Worm (Caenorhabditis elegans) whole organism, L2 larva: Measurements from ENCODE around the gene nhx-1.

Source experiments
- C34F6.9 ChIP-seq: fragments of 150-350 bp; optimal IDR thresholded peaks from 2 replicates; lab custom pipeline; 2014; ENCODE audit warnings: missing biosample characterization, missing genetic modification characterization
- F13H6.1 ChIP-seq: sonication (generic microtip); optimal IDR thresholded peaks from 2 replicates; lab custom pipeline; 2016; ENCODE audit warnings: missing genetic modification characterization, missing compliant biosample characterization
- R02D3.7 ChIP-seq: fragments of 150-350 bp; optimal IDR thresholded peaks from 2 replicates; lab custom pipeline; 2014; ENCODE audit warnings: missing biosample characterization, missing genetic modification characterization
- ZK546.5 ChIP-seq: sonication (generic microtip); optimal IDR thresholded peaks from 2 replicates; lab custom pipeline; 2017; ENCODE audit warnings: missing biosample characterization, missing genetic modification characterization
- alr-1 ChIP-seq: fragments of 150-350 bp; optimal IDR thresholded peaks from 2 replicates; lab custom pipeline; 2014; ENCODE audit warnings: missing biosample characterization, missing genetic modification characterization
- aly-2 ChIP-seq: fragments of 150-350 bp; optimal IDR thresholded peaks from 2 replicates; lab custom pipeline; 2014; ENCODE audit warnings: missing biosample characterization, missing genetic modification characterization
- ceh-16 ChIP-seq: fragments of 150-350 bp; optimal IDR thresholded peaks from 2 replicates; lab custom pipeline; 2014; ENCODE audit warnings: missing biosample characterization, missing genetic modification characterization
- ceh-82 ChIP-seq: fragments of 150-350 bp; optimal IDR thresholded peaks from 2 replicates; lab custom pipeline; 2014; ENCODE audit warnings: missing biosample characterization, missing genetic modification characterization
- crh-2 ChIP-seq: sonication (generic microtip); optimal IDR thresholded peaks from 2 replicates; lab custom pipeline; 2017; ENCODE audit warnings: missing biosample characterization, missing genetic modification characterization
- dmd-4 ChIP-seq: sonication (generic microtip); optimal IDR thresholded peaks from 2 replicates; lab custom pipeline; 2017; ENCODE audit warnings: missing biosample characterization, missing genetic modification characterization
- egl-27 ChIP-seq: sonication (generic microtip); optimal IDR thresholded peaks from 3 replicates; lab custom pipeline; 2017; ENCODE audit warnings: missing biosample characterization, missing genetic modification reagents, missing genetic modification characterization
- elt-1 ChIP-seq: fragments of 150-350 bp; optimal IDR thresholded peaks from 2 replicates; lab custom pipeline; 2014; ENCODE audit warnings: missing biosample characterization, missing genetic modification characterization
- elt-3 ChIP-seq: sonication (generic microtip); optimal IDR thresholded peaks from 2 replicates; lab custom pipeline; 2017; ENCODE audit warnings: missing biosample characterization, missing genetic modification characterization
- fos-1 ChIP-seq: fragments of 150-350 bp; optimal IDR thresholded peaks from 2 replicates; lab custom pipeline; 2014; ENCODE audit warnings: missing biosample characterization, missing genetic modification characterization
- gmeb-1 ChIP-seq: fragments of 150-350 bp; optimal IDR thresholded peaks from 2 replicates; lab custom pipeline; 2014; ENCODE audit warnings: missing biosample characterization, missing genetic modification characterization
- lin-11 ChIP-seq: fragments of 150-350 bp; sonication (generic microtip); optimal IDR thresholded peaks from 2 replicates; lab custom pipeline; 2014; ENCODE audit warnings: missing biosample characterization, missing genetic modification characterization, inconsistent platforms, mixed read lengths
- lin-13 ChIP-seq: fragments of 150-350 bp; optimal IDR thresholded peaks from 2 replicates; lab custom pipeline; 2014; ENCODE audit warnings: missing biosample characterization, missing genetic modification reagents, missing genetic modification characterization
- lin-39 ChIP-seq: fragments of 150-350 bp; optimal IDR thresholded peaks from 2 replicates; lab custom pipeline; 2014; ENCODE audit warnings: missing biosample characterization, missing genetic modification reagents, missing genetic modification characterization
- lsy-2 ChIP-seq, 2 experiments: fragments of 150-350 bp in 1 of 2; sonication (generic microtip) in 1 of 2; optimal IDR thresholded peaks; 2 replicates each; lab custom pipeline; 2014 to 2017; ENCODE audit warnings: missing biosample characterization in 2 of 2, missing genetic modification characterization in 2 of 2
- mab-5 ChIP-seq: fragments of 150-350 bp; optimal IDR thresholded peaks from 2 replicates; lab custom pipeline; 2014; ENCODE audit warnings: missing biosample characterization, missing genetic modification characterization
- mbf-1 ChIP-seq: sonication (generic microtip); optimal IDR thresholded peaks from 2 replicates; lab custom pipeline; 2017; ENCODE audit warnings: missing biosample characterization, missing genetic modification characterization
- mdl-1 ChIP-seq, 2 experiments: fragments of 150-350 bp in 1 of 2; sonication (generic microtip) in 1 of 2; optimal IDR thresholded peaks; 2 replicates each; lab custom pipeline; 2017; ENCODE audit warnings: missing biosample characterization in 2 of 2, missing genetic modification characterization in 2 of 2
- nhr-11 ChIP-seq: fragments of 150-350 bp; optimal IDR thresholded peaks from 2 replicates; lab custom pipeline; 2014; ENCODE audit warnings: missing biosample characterization, missing genetic modification characterization
- nhr-12 ChIP-seq: fragments of 150-350 bp; optimal IDR thresholded peaks from 2 replicates; lab custom pipeline; 2014; ENCODE audit warnings: missing biosample characterization, missing genetic modification characterization
- nhr-129 ChIP-seq: fragments of 150-350 bp; optimal IDR thresholded peaks from 2 replicates; lab custom pipeline; 2014; ENCODE audit warnings: missing biosample characterization, missing genetic modification characterization
- nhr-23 ChIP-seq: fragments of 150-350 bp; optimal IDR thresholded peaks from 2 replicates; lab custom pipeline; 2014; ENCODE audit warnings: missing biosample characterization, missing genetic modification reagents, missing genetic modification characterization
- nhr-237 ChIP-seq: fragments of 150-350 bp; optimal IDR thresholded peaks from 2 replicates; lab custom pipeline; 2014; ENCODE audit warnings: missing biosample characterization, missing genetic modification characterization
- nhr-6 ChIP-seq: fragments of 150-350 bp; optimal IDR thresholded peaks from 2 replicates; lab custom pipeline; 2014; ENCODE audit warnings: missing biosample characterization, missing genetic modification characterization
- peb-1 ChIP-seq: fragments of 150-350 bp; optimal IDR thresholded peaks from 2 replicates; lab custom pipeline; 2014; ENCODE audit warnings: missing biosample characterization, missing genetic modification characterization
- sem-4 ChIP-seq: fragments of 150-350 bp; optimal IDR thresholded peaks from 2 replicates; lab custom pipeline; 2014; ENCODE audit warnings: missing biosample characterization, missing genetic modification reagents, missing genetic modification characterization
- skn-1 ChIP-seq: sonication (generic microtip); optimal IDR thresholded peaks from 2 replicates; lab custom pipeline; 2017; ENCODE audit warnings: missing biosample characterization, missing genetic modification characterization
- sma-3 ChIP-seq: sonication (generic microtip); optimal IDR thresholded peaks from 2 replicates; lab custom pipeline; 2016; ENCODE audit warnings: missing genetic modification reagents, missing genetic modification characterization, missing compliant biosample characterization
- sma-9 ChIP-seq, 2 experiments: fragments of 150-350 bp in 1 of 2; sonication (generic microtip) in 1 of 2; optimal IDR thresholded peaks; 2 replicates each; lab custom pipeline; 2014 to 2016; ENCODE audit warnings: missing genetic modification characterization in 2 of 2, mild to moderate bottlenecking in 1 of 2, missing biosample characterization in 1 of 2, missing compliant biosample characterization in 1 of 2, missing genetic modification reagents in 1 of 2, moderate library complexity in 1 of 2
- snpc-4 ChIP-seq: fragments of 150-350 bp; optimal IDR thresholded peaks from 2 replicates; lab custom pipeline; 2014; ENCODE audit warnings: missing biosample characterization, missing genetic modification characterization
- unc-39 ChIP-seq: fragments of 150-350 bp; optimal IDR thresholded peaks from 2 replicates; lab custom pipeline; 2014; ENCODE audit warnings: missing biosample characterization, missing genetic modification characterization
- zag-1 ChIP-seq: fragments of 150-350 bp; optimal IDR thresholded peaks from 2 replicates; lab custom pipeline; 2014; ENCODE audit warnings: missing biosample characterization, missing genetic modification characterization
- ztf-11 ChIP-seq: sonication (generic microtip); optimal IDR thresholded peaks from 2 replicates; lab custom pipeline; 2017; ENCODE audit warnings: missing biosample characterization, missing genetic modification characterization
- ztf-4 ChIP-seq: fragments of 150-350 bp; optimal IDR thresholded peaks from 2 replicates; lab custom pipeline; 2014; ENCODE audit warnings: missing biosample characterization, missing genetic modification characterization

Gene nhx-1

DNA sequence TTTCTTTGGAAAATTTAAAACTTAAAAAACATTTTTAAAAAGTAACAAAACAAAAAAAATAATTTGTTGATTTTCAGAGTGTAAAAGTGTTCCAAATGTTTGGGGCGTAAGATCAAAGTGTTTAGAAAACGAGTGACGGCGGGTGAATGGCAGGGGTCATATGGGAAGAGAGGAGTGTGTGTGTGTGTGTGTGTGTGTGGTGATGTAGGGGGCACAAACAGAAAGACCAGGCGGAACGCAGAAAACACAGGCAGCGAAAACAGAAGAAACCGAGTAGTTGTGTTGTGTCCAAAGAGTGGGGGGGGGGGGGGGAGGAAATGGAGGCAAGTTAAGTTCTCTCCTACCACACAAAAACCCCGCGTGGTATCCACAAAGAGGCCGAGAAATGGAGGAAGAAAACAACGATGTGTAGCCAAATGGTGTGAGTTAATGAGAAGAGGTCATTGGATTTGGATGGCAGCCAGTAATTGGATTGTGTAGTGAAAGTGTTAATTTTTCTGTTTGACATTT, 23.3 kb downstream of the nhx-1 start, which contains the start of gene B0395.3 (continued):
- TF ChIP-seq C34F6.9 (tag; lab: Kevin White, UChicago): peak; percentile 25
- peak in 1 of 2 experiments; percentile 28 for TF ChIP-seq lsy-2 (tag; optimal IDR thresholded peaks at IDR 0.05; lab: Kevin White, UChicago)
- TF ChIP-seq R02D3.7 (tag; lab: Kevin White, UChicago): no peak
- no peak for TF ChIP-seq mdl-1 (tag; optimal IDR thresholded peaks at IDR 0.05; lab: Kevin White, UChicago)
- TF ChIP-seq aly-2 (tag; lab: Kevin White, UChicago): no peak
- peak; percentile 66 for TF ChIP-seq nhr-129 (tag; lab: Kevin White, UChicago)
- TF ChIP-seq lin-11 (tag; lab: Kevin White, UChicago): peak; percentile 13
- TF ChIP-seq peb-1: no peak
- TF ChIP-seq egl-27 (tag; lab: Kevin White, UChicago): peak; percentile 0
- TF ChIP-seq elt-1 (tag; lab: Kevin White, UChicago): no peak
- TF ChIP-seq lin-13 (GFP tag; lab: Kevin White, UChicago): no peak
- no peak for TF ChIP-seq ceh-82 (tag; lab: Kevin White, UChicago)
- no peak for TF ChIP-seq lin-39 (tag; lab: Kevin White, UChicago)
- no peak for TF ChIP-seq nhr-12 (tag; lab: Kevin White, UChicago)
- no peak for TF ChIP-seq ZK546.5 (tag; lab: Kevin White, UChicago)
- TF ChIP-seq nhr-237: no peak
- TF ChIP-seq ztf-11 (tag; lab: Kevin White, UChicago): no peak
- peak; percentile 62 for TF ChIP-seq F13H6.1 (tag; lab: Kevin White, UChicago)
- TF ChIP-seq sem-4: no peak
- TF ChIP-seq ceh-16 (tag; lab: Kevin White, UChicago): no peak

DNA sequence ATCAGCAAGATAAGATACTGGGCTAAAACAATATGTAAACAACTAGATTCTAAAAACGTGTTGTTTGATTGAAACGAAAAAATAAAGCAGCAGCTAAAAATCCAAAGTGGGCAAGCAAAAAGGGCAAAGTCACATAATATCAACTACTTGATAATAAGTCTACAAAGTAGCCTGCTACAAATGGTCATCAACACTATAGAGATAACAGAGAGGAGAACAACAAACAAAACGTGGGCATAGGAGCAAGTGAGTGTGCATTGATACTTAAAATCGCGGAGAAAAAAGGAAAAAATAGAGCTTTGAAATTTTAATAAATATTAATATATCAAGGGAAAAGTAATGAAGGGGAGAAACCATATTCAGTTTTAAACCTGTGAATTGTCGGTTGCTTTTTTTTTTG, 24.9 kb downstream of the nhx-1 start:
- no peak for TF ChIP-seq mbf-1 (tag; lab: Kevin White, UChicago)
- TF ChIP-seq nhr-237: no peak
- TF ChIP-seq elt-1 (tag; lab: Kevin White, UChicago): no peak
- no peak for TF ChIP-seq snpc-4 (tag; lab: Kevin White, UChicago)
- no peak for TF ChIP-seq unc-39 (tag; lab: Kevin White, UChicago)
- TF ChIP-seq gmeb-1 (tag; lab: Kevin White, UChicago): no peak
- no peak for TF ChIP-seq skn-1
- no peak for TF ChIP-seq nhr-23 (tag; lab: Kevin White, UChicago)
- TF ChIP-seq mab-5: no peak
- TF ChIP-seq ztf-11 (tag; lab: Kevin White, UChicago): no peak
- no peak for TF ChIP-seq sem-4
- no peak for TF ChIP-seq elt-3
- TF ChIP-seq peb-1: no peak

DNA sequence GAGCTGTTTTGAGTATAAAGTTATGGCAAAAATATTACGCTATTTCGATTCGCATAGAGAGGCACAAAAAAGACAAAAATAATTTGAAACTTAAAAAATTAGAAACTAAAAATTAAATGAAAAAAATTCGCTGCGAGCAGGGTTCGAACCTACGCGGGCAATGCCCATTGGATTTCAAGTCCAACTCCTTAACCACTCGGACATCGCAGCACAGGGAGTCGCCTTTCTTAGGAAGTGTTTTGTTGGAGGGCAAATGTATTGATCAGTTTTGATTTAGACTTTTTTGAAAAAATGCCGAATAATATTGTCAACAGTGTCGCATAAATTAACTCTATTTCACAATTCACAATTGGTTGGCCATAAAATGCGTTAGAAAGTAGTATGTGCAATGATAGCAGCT, 25.6 kb downstream of the nhx-1 start:
- TF ChIP-seq aly-2 (tag; lab: Kevin White, UChicago): no peak
- TF ChIP-seq sma-3 (GFP tag; lab: Kevin White, UChicago): no peak
- no peak for TF ChIP-seq dmd-4 (tag; lab: Kevin White, UChicago)
- TF ChIP-seq fos-1 (tag; lab: Kevin White, UChicago): peak; percentile 18

DNA sequence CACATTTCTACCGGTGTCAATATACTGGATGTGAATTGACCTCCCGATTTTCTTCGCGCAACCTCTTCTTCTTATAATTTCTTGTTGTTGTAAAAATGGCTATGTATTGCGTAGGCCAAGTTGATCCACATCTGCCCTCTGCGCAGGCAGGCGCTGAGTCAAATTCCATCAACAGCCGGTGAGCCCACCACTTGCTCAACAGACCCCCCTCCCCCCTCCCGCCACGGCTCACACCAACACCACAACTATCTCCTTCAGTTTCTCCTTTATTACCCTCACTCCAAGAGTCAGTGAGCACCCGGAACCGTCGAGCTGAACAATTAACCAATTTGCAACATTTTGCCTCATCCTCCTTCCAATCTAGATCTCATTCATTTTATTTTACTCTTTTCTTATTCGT, 27.4 kb downstream of the nhx-1 start:
- TF ChIP-seq ztf-4 (tag; lab: Kevin White, UChicago) (no peak), lin-39 (tag; lab: Kevin White, UChicago) (no peak), R02D3.7 (tag; lab: Kevin White, UChicago) (no peak), sem-4 (no peak), peb-1 (no peak), snpc-4 (tag; lab: Kevin White, UChicago) (no peak), crh-2 (no peak), mbf-1 (tag; lab: Kevin White, UChicago) (no peak), sma-3 (GFP tag; lab: Kevin White, UChicago) (no peak), aly-2 (tag; lab: Kevin White, UChicago) (no peak), lsy-2 (tag; optimal IDR thresholded peaks at IDR 0.05; lab: Kevin White, UChicago) (no peak), sma-9 (GFP tag; optimal IDR thresholded peaks at IDR 0.05; lab: Kevin White, UChicago) (no peak), sma-9 (tag; optimal IDR thresholded peaks at IDR 0.05; lab: Kevin White, UChicago) (no peak), skn-1 (no peak), zag-1 (no peak), elt-3 (no peak), alr-1 (tag; lab: Kevin White, UChicago) (no peak), nhr-11 (no peak), nhr-6 (tag; lab: Kevin White, UChicago) (no peak)
